Worm (Caenorhabditis elegans) whole organism, midembryonic: ENCODE results near the gene sdz-23.

Experiments
- T22C8.4 ChIP-seq: fragments of 200-800 bp; sonication (Bioruptor generic); IDR thresholded peaks from 2 replicates; pipeline ENCODE4 v1.3.6; 2022; ENCODE audit warnings: missing genetic modification characterization, missing compliant biosample characterization
- cog-1 ChIP-seq: sonication (generic microtip); optimal IDR thresholded peaks from 2 replicates; lab custom pipeline; 2016; ENCODE audit warnings: missing genetic modification characterization, missing compliant biosample characterization
- flt-1 ChIP-seq: fragments of 200-800 bp; sonication (Bioruptor generic); IDR thresholded peaks from 2 replicates; pipeline ENCODE4 v1.3.6; 2022; ENCODE audit warnings: missing genetic modification characterization, missing compliant biosample characterization
- klf-2 ChIP-seq: fragments of 200-800 bp; sonication (Bioruptor generic); conservative IDR thresholded peaks from 2 replicates; pipeline ENCODE4 v1.3.6; 2022; ENCODE audit warnings: missing genetic modification reagents, missing genetic modification characterization, missing compliant biosample characterization
- med-1 ChIP-seq: sonication (generic microtip); optimal IDR thresholded peaks from 2 replicates; lab custom pipeline; 2017; ENCODE audit warnings: missing genetic modification characterization, mild to moderate bottlenecking, missing compliant biosample characterization, antibody characterized with exemption, missing genetic modification reagents; ENCODE audit not compliant: insufficient read depth
- ref-1 ChIP-seq: fragments of 200-800 bp; sonication (Bioruptor generic); conservative IDR thresholded peaks from 2 replicates; pipeline ENCODE4 v1.3.6; 2022; ENCODE audit warnings: missing genetic modification reagents, missing genetic modification characterization, missing compliant biosample characterization
- tab-1 ChIP-seq: fragments of 200-800 bp; sonication (Bioruptor generic); IDR thresholded peaks from 2 replicates; pipeline ENCODE4 v1.3.6; 2022; ENCODE audit warnings: missing genetic modification characterization, missing compliant biosample characterization
- ztf-23 ChIP-seq: fragments of 200-800 bp; sonication (Bioruptor generic); IDR thresholded peaks from 2 replicates; pipeline ENCODE4 v1.3.6; 2022; ENCODE audit warnings: missing genetic modification reagents, missing genetic modification characterization, missing compliant biosample characterization
- ztf-29 ChIP-seq: fragments of 200-800 bp; sonication (Bioruptor generic); IDR thresholded peaks from 2 replicates; pipeline ENCODE4 v1.3.6; 2022; ENCODE audit warnings: missing genetic modification reagents, missing genetic modification characterization, missing compliant biosample characterization

The sdz-23 gene

DNA sequence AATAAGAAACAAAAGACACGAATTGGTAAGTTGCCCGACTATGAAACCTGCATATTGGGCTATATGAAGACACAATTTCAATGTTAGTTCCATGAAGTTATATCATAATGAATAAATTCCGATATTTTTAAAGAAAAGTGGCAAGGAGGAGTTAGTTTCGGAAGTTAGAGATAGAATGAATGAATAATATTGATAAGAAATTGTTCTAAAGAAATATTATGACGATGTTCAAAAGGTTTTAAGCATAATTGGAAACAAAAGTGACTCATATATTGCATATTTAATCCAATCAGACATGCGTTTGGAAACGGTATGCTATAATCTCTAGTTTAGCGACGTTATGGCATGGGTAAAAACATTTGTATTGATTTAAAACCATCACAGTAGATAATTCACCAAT, 29.8 kb upstream of the sdz-23 start, which contains the start of gene str-143:
Gene str-143, minus strand, starts transcription at position 101 of the 400 bp plus-strand sequence.
- TF ChIP-seq ref-1 (no peak), ztf-29 (no peak), tab-1 (no peak), klf-2 (GFP tag; lab: Robert Waterston, UW) (no peak), cog-1 (no peak), flt-1 (GFP tag; lab: Robert Waterston, UW) (no peak), med-1 (no peak)

ce11 chrV:8072047-8072446, 27.4 kb upstream of the sdz-23 start, which contains the start of gene str-144:
Gene str-144 (minus strand): TSS chrV:8072147.
- TF ChIP-seq ztf-23 (GFP tag; lab: Robert Waterston, UW) = no peak
- no peak for TF ChIP-seq flt-1 (GFP tag; lab: Robert Waterston, UW)
- no peak for TF ChIP-seq klf-2 (GFP tag; lab: Robert Waterston, UW)
- no peak for TF ChIP-seq ztf-29
- no peak for TF ChIP-seq tab-1
- TF ChIP-seq ref-1 = no peak

DNA sequence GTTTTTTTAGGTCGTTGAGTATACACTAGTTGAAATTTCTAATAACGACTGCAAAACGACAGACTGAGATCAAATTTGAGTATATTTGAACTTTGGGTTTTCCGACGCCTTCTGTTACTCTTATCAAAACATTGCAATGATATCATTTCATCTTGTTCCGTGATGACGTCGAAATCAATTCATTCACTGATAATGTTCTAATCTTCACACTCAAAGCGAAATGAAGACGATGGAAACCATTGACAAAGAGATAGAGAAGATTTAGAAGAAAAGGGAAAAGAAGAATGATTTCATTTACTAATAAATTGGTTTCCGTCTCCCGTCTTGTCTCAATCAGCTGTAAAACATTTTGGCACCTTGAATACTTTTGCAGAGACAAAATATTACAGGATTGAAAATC, 26.2 kb upstream of the sdz-23 start:
- TF ChIP-seq ztf-29 (no peak), cog-1 (no peak), flt-1 (GFP tag; lab: Robert Waterston, UW) (no peak), med-1 (no peak), klf-2 (GFP tag; lab: Robert Waterston, UW) (no peak), ref-1 (no peak), T22C8.4 (no peak), ztf-23 (GFP tag; lab: Robert Waterston, UW) (no peak), tab-1 (no peak)

DNA sequence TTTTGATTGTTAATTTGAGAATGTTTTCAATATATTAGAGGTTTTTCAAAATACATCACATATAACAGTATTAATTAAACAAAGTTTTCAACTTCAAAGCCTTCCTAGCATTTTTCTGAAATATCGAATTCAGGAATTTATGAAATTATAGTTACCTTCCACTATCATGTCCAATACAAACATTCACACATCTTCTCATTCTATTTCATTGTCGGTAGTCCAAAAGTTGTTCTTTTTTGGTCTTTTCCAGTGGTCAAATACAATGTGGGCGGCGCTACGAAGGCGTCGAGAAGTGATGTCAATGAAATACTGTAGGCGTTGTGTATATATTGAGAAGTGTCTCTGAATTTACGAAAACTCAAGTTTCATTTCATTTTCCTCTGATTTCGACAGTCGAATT, 23.7 kb upstream of the sdz-23 start, which contains the start of gene catp-3:
Gene catp-3, plus strand, starts transcription at position 301 of the 400 bp plus-strand sequence.
- TF ChIP-seq ztf-29 (no peak), T22C8.4 (no peak), cog-1 (no peak), med-1 (no peak), ztf-23 (GFP tag; lab: Robert Waterston, UW) (no peak), tab-1 (no peak), ref-1 (no peak), flt-1 (GFP tag; lab: Robert Waterston, UW) (no peak), klf-2 (GFP tag; lab: Robert Waterston, UW) (no peak)

ce11 chrV:8079813-8080212, 19.6 kb upstream of the sdz-23 start:
- TF ChIP-seq cog-1 = no peak

DNA sequence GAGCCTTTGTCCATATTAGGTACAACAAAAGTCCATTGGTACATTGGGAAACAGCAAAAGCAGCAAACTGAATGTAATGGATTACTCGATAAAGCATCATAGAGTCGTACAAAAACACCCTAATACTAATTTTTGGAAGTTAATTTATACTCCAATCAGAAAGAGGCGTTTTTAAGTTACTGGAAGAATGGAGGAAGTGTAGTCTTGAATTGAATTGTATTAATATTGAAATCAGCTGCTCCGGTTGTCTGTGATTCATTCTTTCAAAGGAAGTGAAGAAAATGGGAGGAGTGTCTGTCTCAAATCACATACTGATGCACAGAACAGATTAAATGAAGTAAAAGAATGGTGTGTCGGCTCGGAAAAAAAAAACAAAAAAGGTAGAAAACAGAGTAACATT, 17.8 kb upstream of the sdz-23 start, which contains the start of gene str-131:
Gene str-131, minus strand, starts transcription at position 101 of the 400 bp plus-strand sequence.
- TF ChIP-seq med-1 = no peak
- no peak for TF ChIP-seq flt-1 (GFP tag; lab: Robert Waterston, UW)
- no peak for TF ChIP-seq ref-1

- TF ChIP-seq cog-1 = no peak
- no peak for TF ChIP-seq klf-2 (GFP tag; lab: Robert Waterston, UW)
- no peak for TF ChIP-seq med-1
- no peak for TF ChIP-seq flt-1 (GFP tag; lab: Robert Waterston, UW)
- no peak for TF ChIP-seq ref-1
- no peak for TF ChIP-seq T22C8.4
- TF ChIP-seq ztf-29 = no peak
Measured at ce11 chrV:8085141-8085540, 14.3 kb upstream of the sdz-23 start, which contains the start of gene C09H5.7. Gene C09H5.7 (minus strand): TSS chrV:8085241.

DNA sequence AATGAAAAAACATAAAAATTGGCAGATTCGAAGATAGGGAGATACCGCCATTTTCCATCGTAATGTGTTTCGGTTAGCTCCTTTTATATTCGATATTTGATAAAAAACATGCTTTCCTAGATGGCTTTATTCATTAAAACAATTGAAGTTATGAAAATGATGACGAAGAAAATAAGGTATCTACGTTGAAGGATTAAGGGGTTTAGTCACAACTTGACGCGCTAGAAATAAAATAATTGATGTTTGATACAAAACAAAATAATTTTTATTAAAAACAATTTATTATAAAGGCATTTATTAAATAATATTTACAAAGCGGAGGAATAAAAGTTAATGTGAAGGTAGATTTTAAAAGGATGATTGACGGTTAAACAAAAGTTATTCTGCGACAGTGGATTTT, 8.8 kb upstream of the sdz-23 start, which contains the start of gene str-130:
Gene str-130, minus strand, starts transcription at position 101 of the 400 bp plus-strand sequence.
- TF ChIP-seq klf-2 (GFP tag; lab: Robert Waterston, UW) (no peak), ztf-23 (GFP tag; lab: Robert Waterston, UW) (no peak), T22C8.4 (no peak), med-1 (no peak), ztf-29 (no peak)

ce11 chrV:8092385-8092784, 7.0 kb upstream of the sdz-23 start, which contains the start of gene str-129:
Gene str-129 (minus strand): TSS chrV:8092485.
- TF ChIP-seq med-1 = no peak
- TF ChIP-seq klf-2 (GFP tag; lab: Robert Waterston, UW) = no peak
- TF ChIP-seq flt-1 (GFP tag; lab: Robert Waterston, UW) = no peak
- TF ChIP-seq cog-1 = no peak
- no peak for TF ChIP-seq ztf-23 (GFP tag; lab: Robert Waterston, UW)
- TF ChIP-seq ref-1 = no peak
- no peak for TF ChIP-seq T22C8.4
- TF ChIP-seq tab-1 = no peak
- TF ChIP-seq ztf-29 = no peak

- no peak for TF ChIP-seq klf-2 (GFP tag; lab: Robert Waterston, UW)
- TF ChIP-seq cog-1 = no peak
- TF ChIP-seq med-1 = no peak
- TF ChIP-seq ref-1 = no peak
- TF ChIP-seq tab-1 = no peak
- no peak for TF ChIP-seq T22C8.4
- no peak for TF ChIP-seq ztf-23 (GFP tag; lab: Robert Waterston, UW)
- no peak for TF ChIP-seq ztf-29
- no peak for TF ChIP-seq flt-1 (GFP tag; lab: Robert Waterston, UW)
Measured at ce11 chrV:8095378-8095777, 4.0 kb upstream of the sdz-23 start, which contains the start of gene str-146. Gene str-146 (minus strand): TSS chrV:8095478.

- TF ChIP-seq tab-1 = no peak
- no peak for TF ChIP-seq ztf-29
Measured at ce11 chrV:8098239-8098638, 1.2 kb upstream of the sdz-23 start, which contains the start of gene str-145. Gene str-145 (minus strand): TSS chrV:8098339.

DNA sequence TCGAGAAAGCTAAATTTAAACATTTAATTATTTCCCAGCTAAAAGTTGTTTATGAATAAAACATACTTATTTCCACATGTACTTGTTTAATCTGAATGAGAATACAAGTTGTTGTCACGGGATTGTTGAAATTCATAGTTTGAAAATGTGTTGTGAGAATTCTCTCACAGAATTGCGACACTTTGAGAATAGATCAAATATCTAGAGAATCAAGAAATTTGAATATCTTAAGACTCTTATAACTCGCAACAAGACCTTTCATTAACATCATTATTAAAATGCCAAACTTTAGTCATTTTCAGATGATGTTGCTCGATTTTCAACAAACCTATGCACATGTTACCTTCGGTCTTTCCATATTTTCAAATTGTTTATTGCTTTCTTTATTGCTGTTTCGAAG, 3.6 kb downstream of the sdz-23 start, which contains the start of gene str-90:
Gene str-90, plus strand, starts transcription at position 301 of the 400 bp plus-strand sequence.
- TF ChIP-seq cog-1 (no peak), ztf-29 (no peak)
